Worm (Caenorhabditis elegans) whole organism, L4 larva: ENCODE data around the gene vps-11.
A peak's percentile ranks its signal among the peaks of the same experiment; 100 is the strongest.

Experiments used
- T26A8.4 ChIP-seq: fragments of 200-800 bp; sonication (Bioruptor generic); IDR thresholded peaks from 2 replicates; pipeline ENCODE4 v1.3.6; 2022; ENCODE audit warnings: missing genetic modification characterization, missing compliant biosample characterization
- Y5F2A.4 ChIP-seq: fragments of 200-800 bp; sonication (Bioruptor generic); optimal IDR thresholded peaks from 2 replicates; lab custom pipeline; 2018; ENCODE audit warnings: mild to moderate bottlenecking, missing genetic modification characterization, missing compliant biosample characterization
- Y75B8A.6 ChIP-seq: fragments of 200-800 bp; sonication (Bioruptor generic); IDR thresholded peaks from 2 replicates; pipeline ENCODE4 v1.3.6; 2022; ENCODE audit warnings: missing genetic modification reagents, missing genetic modification characterization, missing compliant biosample characterization
- ZK337.2 ChIP-seq: fragments of 200-800 bp; sonication (Bioruptor generic); IDR thresholded peaks from 2 replicates; pipeline ENCODE4 v1.3.6; 2022; ENCODE audit warnings: missing genetic modification reagents, missing genetic modification characterization, missing compliant biosample characterization
- aha-1 ChIP-seq: fragments of 150-350 bp; peaks from one replicate; lab custom pipeline; 2014; ENCODE audit warnings: missing biosample characterization, missing genetic modification characterization
- ceh-28 ChIP-seq: fragments of 150-350 bp; optimal IDR thresholded peaks from 2 replicates; lab custom pipeline; 2014; ENCODE audit warnings: missing biosample characterization, missing genetic modification reagents, missing genetic modification characterization
- ces-1 ChIP-seq: fragments of 150-350 bp; sonication (generic microtip); optimal IDR thresholded peaks from 4 replicates; lab custom pipeline; 2014; ENCODE audit warnings: missing biosample characterization, missing genetic modification reagents, missing genetic modification characterization
- cey-2 ChIP-seq: sonication (generic microtip); optimal IDR thresholded peaks from 3 replicates; lab custom pipeline; 2017; ENCODE audit warnings: missing genetic modification characterization, mild to moderate bottlenecking, missing compliant biosample characterization, antibody characterized with exemption, borderline replicate concordance; ENCODE audit not compliant: insufficient read depth
- ctbp-1 ChIP-seq: fragments of 200-800 bp; sonication (Bioruptor generic); IDR thresholded peaks from 2 replicates; pipeline ENCODE4 v1.3.6; 2022; ENCODE audit warnings: missing genetic modification reagents, missing genetic modification characterization, missing compliant biosample characterization
- daf-19 ChIP-seq: fragments of 200-800 bp; sonication (Bioruptor generic); conservative IDR thresholded peaks from 2 replicates; pipeline ENCODE4 v1.3.6; 2022; ENCODE audit warnings: missing genetic modification characterization, missing compliant biosample characterization
- dmd-9 ChIP-seq: fragments of 200-800 bp; sonication (Bioruptor generic); IDR thresholded peaks from 2 replicates; pipeline ENCODE4 v1.3.6; 2022; ENCODE audit warnings: missing genetic modification reagents, missing genetic modification characterization, missing compliant biosample characterization
- egl-27 ChIP-seq: sonication (generic microtip); optimal IDR thresholded peaks from 3 replicates; lab custom pipeline; 2017; ENCODE audit warnings: missing biosample characterization, missing genetic modification reagents, missing genetic modification characterization
- egl-43 ChIP-seq: fragments of 200-800 bp; sonication (Bioruptor generic); IDR thresholded peaks from 2 replicates; pipeline ENCODE4 v1.3.6; 2022; ENCODE audit warnings: missing genetic modification reagents, missing genetic modification characterization, missing compliant biosample characterization
- fkh-10 ChIP-seq: fragments of 150-350 bp; optimal IDR thresholded peaks from 2 replicates; lab custom pipeline; 2014; ENCODE audit warnings: missing biosample characterization, missing genetic modification reagents, missing genetic modification characterization
- jun-1 ChIP-seq: fragments of 150-350 bp; optimal IDR thresholded peaks from 2 replicates; lab custom pipeline; 2014; ENCODE audit warnings: missing biosample characterization, missing genetic modification reagents, missing genetic modification characterization
- lim-7 ChIP-seq: fragments of 200-800 bp; sonication (Bioruptor generic); IDR thresholded peaks from 2 replicates; pipeline ENCODE4 v1.3.6; 2022; ENCODE audit warnings: missing genetic modification characterization, missing compliant biosample characterization
- lin-1 ChIP-seq: fragments of 200-800 bp; sonication (Bioruptor generic); IDR thresholded peaks from 2 replicates; pipeline ENCODE4 v1.3.6; 2022; ENCODE audit warnings: missing genetic modification reagents, missing genetic modification characterization, missing compliant biosample characterization
- lin-13 ChIP-seq: fragments of 150-350 bp; optimal IDR thresholded peaks from 2 replicates; lab custom pipeline; 2014; ENCODE audit warnings: missing biosample characterization, missing genetic modification reagents, missing genetic modification characterization
- lin-15B ChIP-seq: fragments of 150-350 bp; sonication (generic microtip); optimal IDR thresholded peaks from 3 replicates; lab custom pipeline; 2014; ENCODE audit warnings: missing biosample characterization, missing genetic modification characterization
- lin-38 ChIP-seq: fragments of 200-800 bp; sonication (Bioruptor generic); IDR thresholded peaks from 2 replicates; pipeline ENCODE4 v1.3.6; 2022; ENCODE audit warnings: missing genetic modification reagents, missing genetic modification characterization, missing compliant biosample characterization
- lin-39 ChIP-seq: fragments of 150-350 bp; optimal IDR thresholded peaks from 2 replicates; lab custom pipeline; 2014; ENCODE audit warnings: missing biosample characterization, missing genetic modification reagents, missing genetic modification characterization
- mdt-29 ChIP-seq: fragments of 200-800 bp; sonication (Bioruptor generic); IDR thresholded peaks from 2 replicates; pipeline ENCODE4 v1.3.6; 2022; ENCODE audit warnings: missing genetic modification reagents, missing genetic modification characterization, missing compliant biosample characterization
- mes-2 ChIP-seq: sonication (generic microtip); optimal IDR thresholded peaks from 2 replicates; lab custom pipeline; 2016; ENCODE audit warnings: missing genotype, mild to moderate bottlenecking, missing genetic modification characterization, missing compliant biosample characterization; ENCODE audit not compliant: poor library complexity, severe bottlenecking
- nhr-102 ChIP-seq: sonication (generic microtip); optimal IDR thresholded peaks from 2 replicates; lab custom pipeline; 2016; ENCODE audit warnings: mild to moderate bottlenecking, missing genetic modification characterization, moderate library complexity, missing compliant biosample characterization
- nhr-77 ChIP-seq: fragments of 150-350 bp; optimal IDR thresholded peaks from 2 replicates; lab custom pipeline; 2014; ENCODE audit warnings: missing biosample characterization, missing genetic modification characterization
- saeg-2 ChIP-seq: fragments of 200-800 bp; sonication (Bioruptor generic); IDR thresholded peaks from 2 replicates; pipeline ENCODE4 v1.3.6; 2022; ENCODE audit warnings: missing genetic modification reagents, missing genetic modification characterization, missing compliant biosample characterization
- skn-1 ChIP-seq: fragments of 150-350 bp; optimal IDR thresholded peaks from 2 replicates; lab custom pipeline; 2014; ENCODE audit warnings: missing biosample characterization, missing genetic modification characterization
- snpc-1.2 ChIP-seq: fragments of 200-800 bp; sonication (Bioruptor generic); IDR thresholded peaks from 2 replicates; pipeline ENCODE4 v1.3.6; 2022; ENCODE audit warnings: missing genetic modification reagents, missing genetic modification characterization, missing compliant biosample characterization
- snpc-4 ChIP-seq: fragments of 150-350 bp; optimal IDR thresholded peaks from 2 replicates; lab custom pipeline; 2014; ENCODE audit warnings: missing biosample characterization, missing genetic modification characterization
- spr-1 ChIP-seq: sonication (generic microtip); optimal IDR thresholded peaks from 2 replicates; lab custom pipeline; 2016; ENCODE audit warnings: mild to moderate bottlenecking, missing genetic modification characterization, missing compliant biosample characterization
- tag-97 ChIP-seq: fragments of 200-800 bp; sonication (Bioruptor generic); IDR thresholded peaks from 2 replicates; pipeline ENCODE4 v1.3.6; 2022; ENCODE audit warnings: missing genetic modification characterization, missing compliant biosample characterization
- unc-130 ChIP-seq: sonication (generic microtip); optimal IDR thresholded peaks from 2 replicates; lab custom pipeline; 2016; ENCODE audit warnings: missing genetic modification reagents, missing genetic modification characterization, missing compliant biosample characterization
- unc-62 ChIP-seq, 3 experiments: fragments of 150-350 bp in 1 of 3; sonication (generic microtip); optimal IDR thresholded peaks in 2 of 3; peaks in 1 of 3; 1 replicate in 1 of 3; 2 replicates in 2 of 3; lab custom pipeline; 2014 to 2017; ENCODE audit warnings: missing biosample characterization in 3 of 3, missing genetic modification characterization in 3 of 3, missing genetic modification reagents in 3 of 3, missing genotype in 1 of 3
- vab-7 ChIP-seq: fragments of 200-800 bp; sonication (Bioruptor generic); IDR thresholded peaks from 2 replicates; pipeline ENCODE4 v1.3.6; 2022; ENCODE audit warnings: missing genetic modification reagents, missing genetic modification characterization, missing compliant biosample characterization
- zfp-2 ChIP-seq: sonication (generic microtip); optimal IDR thresholded peaks from 2 replicates; lab custom pipeline; 2016; ENCODE audit warnings: mild to moderate bottlenecking, missing genetic modification characterization, missing compliant biosample characterization
- zfp-3 ChIP-seq: fragments of 200-800 bp; sonication (Bioruptor generic); conservative IDR thresholded peaks from 2 replicates; pipeline ENCODE4 v1.3.6; 2022; ENCODE audit warnings: missing genetic modification reagents, missing genetic modification characterization, missing compliant biosample characterization

The vps-11 gene

DNA sequence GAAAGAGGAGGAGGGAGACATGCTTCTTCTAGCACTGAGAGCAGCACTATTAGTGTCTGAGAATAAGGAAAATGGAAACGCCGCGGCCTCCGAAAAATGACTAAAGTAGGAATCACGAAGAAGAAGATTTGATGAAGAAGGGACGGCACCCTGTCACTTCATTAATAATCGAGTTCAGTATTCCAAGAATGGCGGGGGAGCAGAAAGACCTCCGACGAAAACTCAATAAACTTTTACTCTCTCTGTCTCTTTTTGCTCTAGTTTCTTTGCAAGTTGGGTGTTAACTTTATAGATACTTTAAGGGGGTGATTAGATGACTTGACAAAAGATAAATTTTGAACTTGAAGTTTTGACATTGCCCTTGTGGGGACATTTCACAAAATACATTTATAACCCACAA is 24.0 kb downstream of the vps-11 start:
- no peak for TF ChIP-seq T26A8.4 (GFP tag; lab: Robert Waterston, UW)
- no peak for TF ChIP-seq nhr-102 (tag; lab: Kevin White, UChicago)
- TF ChIP-seq ceh-28 (tag; lab: Kevin White, UChicago), result no peak
- no peak for TF ChIP-seq tag-97 (GFP tag; lab: Robert Waterston, UW)
- TF ChIP-seq ces-1 (GFP tag; lab: Kevin White, UChicago), result peak; percentile 79
- no peak for TF ChIP-seq vab-7
- TF ChIP-seq lim-7 (GFP tag; lab: Robert Waterston, UW), result no peak
- TF ChIP-seq daf-19 (GFP tag; lab: Robert Waterston, UW), result no peak
- no peak for TF ChIP-seq nhr-77 (tag; lab: Kevin White, UChicago)
- TF ChIP-seq jun-1, result no peak
- no peak for TF ChIP-seq snpc-1.2
- TF ChIP-seq saeg-2 (GFP tag; lab: Robert Waterston, UW), result no peak
- peak; percentile 83 for TF ChIP-seq fkh-10 (GFP tag; lab: Kevin White, UChicago)
- TF ChIP-seq mes-2 (tag; lab: Kevin White, UChicago), result no peak
- TF ChIP-seq dmd-9 (GFP tag; lab: Robert Waterston, UW), result no peak
- no peak for TF ChIP-seq skn-1 (tag; lab: Kevin White, UChicago)
- 0 out of 2 replicates have a peak, but pooled peaks have one; percentile 43 for TF ChIP-seq ctbp-1
- TF ChIP-seq cey-2 (tag; lab: Kevin White, UChicago), result no peak
- no peak for TF ChIP-seq mdt-29 (GFP tag; lab: Robert Waterston, UW)
- TF ChIP-seq egl-27 (tag; lab: Kevin White, UChicago), result no peak
- no peak for TF ChIP-seq lin-13 (GFP tag; lab: Kevin White, UChicago)
- TF ChIP-seq, all 104 proteins: peak for 3

DNA sequence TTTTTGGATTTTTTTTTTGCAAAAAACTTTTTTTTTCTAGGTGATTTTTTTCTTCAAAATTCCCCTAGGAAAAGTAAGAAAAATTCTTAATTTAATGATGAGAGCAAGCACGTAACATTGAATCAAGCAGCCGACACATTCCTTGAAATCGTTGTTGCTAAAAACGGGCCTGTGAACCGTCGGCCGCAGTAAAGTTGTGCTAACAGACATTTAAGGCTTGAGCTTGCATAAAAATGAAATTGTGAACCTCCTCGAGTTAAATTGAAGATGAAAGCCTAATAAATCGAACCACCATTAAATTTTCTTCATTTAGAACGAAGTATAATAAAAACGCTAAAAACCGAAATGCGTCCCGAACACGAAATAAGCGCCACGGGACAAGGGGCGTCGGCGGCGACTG is 25.3 kb downstream of the vps-11 start:
- TF ChIP-seq unc-62 (GFP tag; optimal IDR thresholded peaks at IDR 0.05 in 1 of 2; lab: Kevin White, UChicago) (peak in 1 of 2 experiments; percentile 74), unc-62 (tag; optimal IDR thresholded peaks at IDR 0.05; lab: Kevin White, UChicago) (no peak), zfp-3 (GFP tag; lab: Robert Waterston, UW) (no peak)

- TF ChIP-seq spr-1 (tag; lab: Kevin White, UChicago) (no peak), lin-1 (no peak), ZK337.2 (GFP tag; lab: Robert Waterston, UW) (no peak), snpc-4 (no peak), egl-43 (GFP tag; lab: Robert Waterston, UW) (no peak), dmd-9 (GFP tag; lab: Robert Waterston, UW) (no peak), mes-2 (tag; lab: Kevin White, UChicago) (no peak), zfp-2 (no peak), lin-15B (tag; lab: Kevin White, UChicago) (no peak), unc-130 (GFP tag; lab: Kevin White, UChicago) (no peak), lin-38 (GFP tag; lab: Robert Waterston, UW) (no peak)
- TF ChIP-seq, all 104 proteins: peak for 0
These were observed 26.5 kb downstream of the vps-11 start for ce11 chrII:10766773-10767172.

ce11 chrII:10765238-10765637 is 28.1 kb downstream of the vps-11 start:
- TF ChIP-seq aha-1 (peak; percentile 91), egl-43 (GFP tag; lab: Robert Waterston, UW) (no peak)

- TF ChIP-seq Y75B8A.6 (no peak), Y5F2A.4 (no peak), aha-1 (peak; percentile 86), ctbp-1 (peak; percentile 68; the same call in 1 of the 2 replicates), ces-1 (GFP tag; lab: Kevin White, UChicago) (peak; percentile 31), lin-39 (tag; lab: Kevin White, UChicago) (no peak), fkh-10 (GFP tag; lab: Kevin White, UChicago) (peak; percentile 70)
These were observed 31.6 kb downstream of the vps-11 start for ce11 chrII:10761653-10762052.
